Fruit fly (Drosophila melanogaster): ENCODE results near the gene svp.

dm6 chr3R:12248243-12248642 is 10.3 kb upstream of the svp start:
- TF ChIP-seq psq (GFP tag; optimal IDR thresholded peaks at IDR 0.05), result no peak
- TF ChIP-seq Rel (GFP tag; optimal IDR thresholded peaks at IDR 0.05), result no peak
- TF ChIP-seq Rel (tag; optimal IDR thresholded peaks at IDR 0.05), result no peak
